Worm (Caenorhabditis elegans) whole organism, midembryonic: ENCODE results near the gene C26F1.3.

Experiments used
- cog-1 ChIP-seq: sonication (generic microtip); optimal IDR thresholded peaks from 2 replicates; lab custom pipeline; 2016; ENCODE audit warnings: missing genetic modification characterization, missing compliant biosample characterization
- klf-2 ChIP-seq: fragments of 200-800 bp; sonication (Bioruptor generic); conservative IDR thresholded peaks from 2 replicates; pipeline ENCODE4 v1.3.6; 2022; ENCODE audit warnings: missing genetic modification reagents, missing genetic modification characterization, missing compliant biosample characterization
- ref-1 ChIP-seq: fragments of 200-800 bp; sonication (Bioruptor generic); conservative IDR thresholded peaks from 2 replicates; pipeline ENCODE4 v1.3.6; 2022; ENCODE audit warnings: missing genetic modification reagents, missing genetic modification characterization, missing compliant biosample characterization
- ztf-29 ChIP-seq: fragments of 200-800 bp; sonication (Bioruptor generic); IDR thresholded peaks from 2 replicates; pipeline ENCODE4 v1.3.6; 2022; ENCODE audit warnings: missing genetic modification reagents, missing genetic modification characterization, missing compliant biosample characterization

DNA sequence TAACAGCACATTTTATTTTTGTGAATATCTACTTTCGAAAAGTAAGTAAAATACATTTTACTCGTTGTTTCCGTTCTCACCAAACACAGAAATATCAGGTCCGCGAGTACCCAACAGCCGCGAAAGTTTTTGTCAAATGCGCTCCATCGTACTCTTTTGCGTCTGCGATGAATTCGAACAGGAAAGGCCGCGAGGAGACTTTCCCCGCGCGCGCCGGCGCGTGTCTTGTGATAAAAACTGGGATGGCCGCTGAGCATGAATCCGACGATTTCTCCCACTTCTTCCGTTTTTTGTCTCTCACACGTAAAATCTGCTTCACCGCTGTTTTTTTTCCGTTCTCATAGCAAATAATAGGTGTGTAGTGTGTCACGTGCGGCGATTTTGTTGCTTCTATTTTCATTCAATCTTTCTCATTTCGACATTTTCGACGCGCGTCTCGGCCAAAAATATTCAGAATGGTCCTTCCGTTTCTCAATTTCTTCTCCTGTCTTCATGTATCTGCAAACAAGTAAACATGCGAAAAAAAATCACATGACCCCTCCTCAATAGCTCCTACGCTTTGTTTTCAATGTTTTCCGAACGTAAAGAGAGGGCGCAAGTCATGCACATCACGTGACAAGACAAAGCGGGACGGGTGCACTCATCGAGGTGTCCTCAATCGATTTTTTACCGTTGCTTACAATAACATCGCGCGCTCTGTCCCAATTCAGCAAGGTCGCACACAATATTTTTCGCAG, 27.1 kb downstream of the C26F1.3 start, which contains the start of gene uvs-1:
- TF ChIP-seq klf-2 (GFP tag; lab: Robert Waterston, UW) = no peak
- TF ChIP-seq cog-1 (tag; lab: Kevin White, UChicago) = no peak
- TF ChIP-seq ztf-29 (GFP tag; lab: Robert Waterston, UW) = no peak
- TF ChIP-seq ref-1 (GFP tag; lab: Robert Waterston, UW) = no peak
